Fruit fly (Drosophila melanogaster): ENCODE measurements around the gene CG2278.

DNA sequence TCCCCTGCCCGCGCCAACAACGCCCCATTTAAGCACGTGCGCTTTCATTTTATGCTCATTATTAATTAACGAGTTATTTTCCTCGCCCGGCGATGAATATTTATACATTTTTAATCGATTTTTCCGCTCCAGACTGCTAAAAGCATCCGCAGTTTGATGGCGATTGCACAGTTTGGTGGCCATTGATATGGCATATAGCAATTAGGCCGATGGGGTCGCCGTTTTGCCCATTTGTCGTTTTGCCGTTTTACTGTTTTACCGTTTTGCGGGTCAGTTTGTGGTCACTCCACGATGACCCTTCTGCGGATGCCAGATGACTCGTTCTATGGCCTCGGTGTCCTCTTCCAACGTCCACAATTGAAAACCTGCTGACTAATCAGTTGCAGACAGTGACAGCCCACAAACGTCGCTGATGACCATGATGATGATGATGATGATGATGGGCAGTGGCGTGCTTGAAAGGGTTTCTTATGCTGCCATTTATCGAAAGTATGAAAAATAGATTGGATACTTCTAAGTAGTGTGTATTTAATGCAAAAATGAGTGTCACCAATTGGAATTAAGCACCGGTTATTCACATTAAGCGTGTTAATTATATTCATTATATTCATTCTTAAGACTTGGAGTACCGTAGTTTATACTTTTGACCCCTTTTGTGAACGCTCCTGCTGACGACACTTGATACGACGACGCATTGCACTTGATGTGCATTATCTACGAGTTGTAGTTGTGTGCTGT, 41.8 kb upstream of the CG2278 start:
- TF ChIP-seq Hr39 (GFP tag; optimal IDR thresholded peaks at IDR 0.05): no peak
- TF ChIP-seq Met (GFP tag; optimal IDR thresholded peaks at IDR 0.05): no peak
- no peak for TF ChIP-seq Blimp-1 (GFP tag; optimal IDR thresholded peaks at IDR 0.05)
- peak; percentile 77 for TF ChIP-seq CG3032 (tag; optimal IDR thresholded peaks at IDR 0.05)
- no peak for TF ChIP-seq vri (GFP tag; optimal IDR thresholded peaks at IDR 0.05)
- peak; percentile 75 for TF ChIP-seq CG8119 (GFP tag; IDR thresholded peaks at IDR 0.05)
